Worm (Caenorhabditis elegans) whole organism, L2 larva: ENCODE results near the gene lact-1.

Source experiments
- C34F6.9 ChIP-seq: fragments of 150-350 bp; optimal IDR thresholded peaks from 2 replicates; lab custom pipeline; 2014; ENCODE audit warnings: missing biosample characterization, missing genetic modification characterization
- ZK546.5 ChIP-seq: sonication (generic microtip); optimal IDR thresholded peaks from 2 replicates; lab custom pipeline; 2017; ENCODE audit warnings: missing biosample characterization, missing genetic modification characterization
- alr-1 ChIP-seq: fragments of 150-350 bp; optimal IDR thresholded peaks from 2 replicates; lab custom pipeline; 2014; ENCODE audit warnings: missing biosample characterization, missing genetic modification characterization
- ama-1 ChIP-seq: fragments of 150-350 bp; optimal IDR thresholded peaks from 2 replicates; lab custom pipeline; 2018; ENCODE audit warnings: inconsistent platforms
- blmp-1 ChIP-seq: sonication (generic microtip); optimal IDR thresholded peaks from 2 replicates; lab custom pipeline; 2017; ENCODE audit warnings: missing genetic modification characterization, mild to moderate bottlenecking, missing compliant biosample characterization, antibody characterized with exemption, moderate library complexity; ENCODE audit not compliant: insufficient read depth
- ceh-16 ChIP-seq: fragments of 150-350 bp; optimal IDR thresholded peaks from 2 replicates; lab custom pipeline; 2014; ENCODE audit warnings: missing biosample characterization, missing genetic modification characterization
- crh-2 ChIP-seq: sonication (generic microtip); optimal IDR thresholded peaks from 2 replicates; lab custom pipeline; 2017; ENCODE audit warnings: missing biosample characterization, missing genetic modification characterization
- dmd-4 ChIP-seq: sonication (generic microtip); optimal IDR thresholded peaks from 2 replicates; lab custom pipeline; 2017; ENCODE audit warnings: missing biosample characterization, missing genetic modification characterization
- elt-1 ChIP-seq: fragments of 150-350 bp; optimal IDR thresholded peaks from 2 replicates; lab custom pipeline; 2014; ENCODE audit warnings: missing biosample characterization, missing genetic modification characterization
- elt-3 ChIP-seq: sonication (generic microtip); optimal IDR thresholded peaks from 2 replicates; lab custom pipeline; 2017; ENCODE audit warnings: missing biosample characterization, missing genetic modification characterization
- fos-1 ChIP-seq: fragments of 150-350 bp; optimal IDR thresholded peaks from 2 replicates; lab custom pipeline; 2014; ENCODE audit warnings: missing biosample characterization, missing genetic modification characterization
- lin-13 ChIP-seq: fragments of 150-350 bp; optimal IDR thresholded peaks from 2 replicates; lab custom pipeline; 2014; ENCODE audit warnings: missing biosample characterization, missing genetic modification reagents, missing genetic modification characterization
- lsy-2 ChIP-seq, 2 experiments: fragments of 150-350 bp in 1 of 2; sonication (generic microtip) in 1 of 2; optimal IDR thresholded peaks; 2 replicates each; lab custom pipeline; 2014 to 2017; ENCODE audit warnings: missing biosample characterization in 2 of 2, missing genetic modification characterization in 2 of 2
- mdl-1 ChIP-seq, 2 experiments: fragments of 150-350 bp in 1 of 2; sonication (generic microtip) in 1 of 2; optimal IDR thresholded peaks; 2 replicates each; lab custom pipeline; 2017; ENCODE audit warnings: missing biosample characterization in 2 of 2, missing genetic modification characterization in 2 of 2
- nhr-129 ChIP-seq: fragments of 150-350 bp; optimal IDR thresholded peaks from 2 replicates; lab custom pipeline; 2014; ENCODE audit warnings: missing biosample characterization, missing genetic modification characterization
- nhr-23 ChIP-seq: fragments of 150-350 bp; optimal IDR thresholded peaks from 2 replicates; lab custom pipeline; 2014; ENCODE audit warnings: missing biosample characterization, missing genetic modification reagents, missing genetic modification characterization
- nhr-237 ChIP-seq: fragments of 150-350 bp; optimal IDR thresholded peaks from 2 replicates; lab custom pipeline; 2014; ENCODE audit warnings: missing biosample characterization, missing genetic modification characterization
- nhr-25 ChIP-seq: fragments of 150-350 bp; sonication (generic microtip); optimal IDR thresholded peaks from 3 replicates; lab custom pipeline; 2014; ENCODE audit warnings: missing biosample characterization, missing genetic modification characterization
- peb-1 ChIP-seq: fragments of 150-350 bp; optimal IDR thresholded peaks from 2 replicates; lab custom pipeline; 2014; ENCODE audit warnings: missing biosample characterization, missing genetic modification characterization
- sma-9 ChIP-seq, 2 experiments: fragments of 150-350 bp in 1 of 2; sonication (generic microtip) in 1 of 2; optimal IDR thresholded peaks; 2 replicates each; lab custom pipeline; 2014 to 2016; ENCODE audit warnings: missing genetic modification characterization in 2 of 2, mild to moderate bottlenecking in 1 of 2, missing biosample characterization in 1 of 2, missing compliant biosample characterization in 1 of 2, missing genetic modification reagents in 1 of 2, moderate library complexity in 1 of 2
- unc-55 ChIP-seq: fragments of 150-350 bp; sonication (generic microtip); optimal IDR thresholded peaks from 3 replicates; lab custom pipeline; 2014; ENCODE audit warnings: missing biosample characterization, missing genetic modification reagents, missing genetic modification characterization
- zag-1 ChIP-seq: fragments of 150-350 bp; optimal IDR thresholded peaks from 2 replicates; lab custom pipeline; 2014; ENCODE audit warnings: missing biosample characterization, missing genetic modification characterization
- ztf-4 ChIP-seq: fragments of 150-350 bp; optimal IDR thresholded peaks from 2 replicates; lab custom pipeline; 2014; ENCODE audit warnings: missing biosample characterization, missing genetic modification characterization

The lact-1 gene

DNA sequence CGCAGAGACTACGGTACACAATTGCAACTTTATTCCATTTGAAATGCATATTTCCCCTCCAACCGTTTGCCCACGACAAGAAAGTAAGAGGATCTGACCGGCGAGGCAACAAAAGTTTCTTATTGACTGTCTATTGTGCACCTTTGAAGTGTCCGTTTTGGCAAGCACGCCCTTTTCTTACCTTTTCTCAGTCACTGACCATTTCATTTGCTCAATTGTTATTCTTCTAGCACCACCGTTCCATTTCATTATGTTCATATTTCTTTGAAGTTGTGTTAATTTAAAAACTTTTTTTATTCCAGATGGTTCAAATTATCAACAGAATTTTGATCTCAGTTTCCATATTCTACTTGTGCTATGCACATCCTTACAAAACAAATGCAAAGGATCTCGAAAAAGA lies 48.8 kb downstream of the lact-1 start, which contains the start of gene spp-22:
TSS of gene spp-22 (plus strand) at position 301 of the 400 bp plus-strand sequence.
- TF ChIP-seq dmd-4 (tag; lab: Kevin White, UChicago) = no peak

DNA sequence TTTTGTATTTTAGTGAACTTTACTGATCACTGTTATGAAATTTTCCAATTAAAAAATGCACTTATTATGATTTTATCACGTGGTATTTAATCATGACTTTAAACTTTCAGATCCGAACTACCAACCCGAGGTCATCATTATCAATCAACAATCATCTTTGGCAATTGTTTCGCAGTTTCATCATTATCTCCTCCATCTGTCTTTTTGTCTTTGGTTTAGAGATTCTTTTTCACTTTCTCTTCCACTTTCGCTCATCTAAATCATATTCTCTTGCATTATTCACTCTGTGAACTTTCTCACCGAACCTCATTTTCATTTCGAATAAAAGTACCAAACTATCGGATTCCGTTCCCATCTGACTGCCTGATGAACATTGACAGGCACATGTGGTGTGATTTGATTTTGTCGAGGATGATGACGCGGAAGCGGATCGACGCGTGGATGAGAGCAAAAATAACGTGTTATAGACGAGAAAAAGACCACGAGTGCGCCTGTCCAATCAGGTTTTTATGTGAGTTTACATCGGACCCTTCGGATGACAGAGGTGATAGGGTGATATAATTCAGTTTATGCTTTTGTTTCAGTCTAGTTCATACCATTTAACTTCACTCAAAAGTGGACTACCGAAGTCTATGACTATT lies 49.6 kb downstream of the lact-1 start:
- TF ChIP-seq crh-2 (no peak), unc-55 (GFP tag; lab: Kevin White, UChicago) (no peak), ZK546.5 (tag; lab: Kevin White, UChicago) (no peak), ztf-4 (tag; lab: Kevin White, UChicago) (no peak), nhr-129 (peak; percentile 50), ama-1 (lab: Kevin White, UChicago) (no peak), zag-1 (tag; lab: Kevin White, UChicago) (no peak), lin-13 (GFP tag; lab: Kevin White, UChicago) (no peak), blmp-1 (tag; lab: Kevin White, UChicago) (peak; percentile 93), C34F6.9 (tag; lab: Kevin White, UChicago) (peak; percentile 10), sma-9 (GFP tag; optimal IDR thresholded peaks at IDR 0.05; lab: Kevin White, UChicago) (peak; percentile 35), sma-9 (tag; optimal IDR thresholded peaks at IDR 0.05; lab: Kevin White, UChicago) (no peak), ceh-16 (tag; lab: Kevin White, UChicago) (no peak)

DNA sequence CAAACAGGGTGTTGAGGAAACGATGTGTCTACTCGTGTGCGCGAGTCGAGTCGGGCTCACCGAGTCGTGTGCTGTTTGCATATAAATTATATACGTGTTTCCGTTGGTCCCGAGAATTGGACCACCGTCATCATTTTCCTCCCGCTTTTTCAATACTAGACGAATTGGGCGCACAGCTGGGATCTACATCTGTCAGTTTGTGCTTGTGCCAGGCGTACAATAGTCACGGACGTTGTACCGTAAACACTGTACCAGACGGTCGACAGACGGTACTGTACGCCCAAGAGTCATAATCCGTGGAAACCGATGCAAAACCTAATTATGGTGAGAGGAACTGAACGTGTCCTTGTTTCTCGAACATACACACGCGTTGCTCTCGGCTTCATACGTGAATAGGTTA lies 51.0 kb downstream of the lact-1 start:
- no peak for TF ChIP-seq crh-2
- no peak for TF ChIP-seq nhr-237 (tag; lab: Kevin White, UChicago)
- no peak for TF ChIP-seq nhr-25 (tag; lab: Kevin White, UChicago)
- no peak for TF ChIP-seq elt-3 (tag; lab: Kevin White, UChicago)
- TF ChIP-seq peb-1 (tag; lab: Kevin White, UChicago) = no peak
- no peak for TF ChIP-seq lin-13 (GFP tag; lab: Kevin White, UChicago)
- TF ChIP-seq lsy-2 (tag; optimal IDR thresholded peaks at IDR 0.05; lab: Kevin White, UChicago) = no peak
- no peak for TF ChIP-seq elt-1 (tag; lab: Kevin White, UChicago)
- TF ChIP-seq ZK546.5 (tag; lab: Kevin White, UChicago) = no peak
- TF ChIP-seq alr-1 = no peak
- no peak for TF ChIP-seq mdl-1 (tag; optimal IDR thresholded peaks at IDR 0.05; lab: Kevin White, UChicago)
- TF ChIP-seq fos-1 (tag; lab: Kevin White, UChicago) = no peak
- TF ChIP-seq nhr-23 (tag; lab: Kevin White, UChicago) = no peak
